Fruit fly (Drosophila melanogaster) whole organism, embryonic: Measurements from ENCODE around the gene CG10211.

Experiments
- Abd-B ChIP-seq: fragments of 200-800 bp; sonication (Bioruptor generic); optimal IDR thresholded peaks from 2 replicates; lab custom pipeline; 2018; ENCODE audit warnings: missing biosample characterization, mild to moderate bottlenecking, missing genetic modification characterization, moderate library complexity
- Atf6 ChIP-seq: fragments of 200-800 bp; sonication (Bioruptor generic); IDR thresholded peaks from 2 replicates; pipeline ENCODE4 v1.3.6; 2022; ENCODE audit warnings: missing biosample characterization, missing genetic modification characterization
- CG11093 ChIP-seq: fragments of 200-800 bp; sonication (Bioruptor generic); IDR thresholded peaks from 3 replicates; pipeline ENCODE4 v1.3.6; 2022; ENCODE audit warnings: missing biosample characterization, missing genetic modification characterization
- CG11398 ChIP-seq: fragments of 200-800 bp; sonication (Bioruptor generic); optimal IDR thresholded peaks from 2 replicates; lab custom pipeline; 2016; ENCODE audit warnings: missing biosample characterization, missing genetic modification characterization
- CG11695 ChIP-seq: fragments of 200-800 bp; sonication (Bioruptor generic); IDR thresholded peaks from 3 replicates; pipeline ENCODE4 v1.3.6; 2022; ENCODE audit warnings: missing biosample characterization, missing genetic modification characterization
- CG12769 ChIP-seq: fragments of 200-800 bp; sonication (Bioruptor generic); optimal IDR thresholded peaks from 2 replicates; lab custom pipeline; 2019; ENCODE audit warnings: missing biosample characterization, mild to moderate bottlenecking, missing genetic modification characterization, moderate library complexity
- CG13894 ChIP-seq: fragments of 200-800 bp; sonication (Bioruptor generic); optimal IDR thresholded peaks from 3 replicates; lab custom pipeline; 2018; ENCODE audit warnings: missing biosample characterization, mild to moderate bottlenecking, missing genetic modification characterization, moderate library complexity
- CG14860 ChIP-seq: fragments of 200-800 bp; sonication (Bioruptor generic); IDR thresholded peaks from 3 replicates; pipeline ENCODE4 v1.3.6; 2022; ENCODE audit warnings: missing biosample characterization, missing genetic modification characterization; ENCODE audit not compliant: partially characterized antibody
- CG17568 ChIP-seq: fragments of 200-800 bp; sonication (Bioruptor generic); optimal IDR thresholded peaks from 2 replicates; lab custom pipeline; 2018; ENCODE audit warnings: missing biosample characterization, mild to moderate bottlenecking, missing genetic modification characterization, moderate library complexity
- CG17829 ChIP-seq: fragments of 200-800 bp; optimal IDR thresholded peaks from 2 replicates; lab custom pipeline; 2019; ENCODE audit warnings: missing biosample characterization, mild to moderate bottlenecking, missing genetic modification characterization, moderate library complexity
- CG2202 ChIP-seq: fragments of 200-800 bp; sonication (Bioruptor generic); optimal IDR thresholded peaks from 2 replicates; lab custom pipeline; 2018; ENCODE audit warnings: missing biosample characterization, mild to moderate bottlenecking, missing genetic modification characterization
- CG2678 ChIP-seq: fragments of 200-800 bp; sonication (Bioruptor generic); optimal IDR thresholded peaks from 3 replicates; lab custom pipeline; 2019; ENCODE audit warnings: missing biosample characterization, mild to moderate bottlenecking, missing genetic modification characterization, moderate library complexity
- CG2875 ChIP-seq: fragments of 200-800 bp; sonication (Bioruptor generic); optimal IDR thresholded peaks from 2 replicates; lab custom pipeline; 2017; ENCODE audit warnings: missing biosample characterization, mild to moderate bottlenecking, missing genetic modification characterization, missing genetic modification reagents
- CG2889 ChIP-seq: fragments of 200-800 bp; sonication (Bioruptor generic); IDR thresholded peaks from 3 replicates; pipeline ENCODE4 v1.3.6; 2022; ENCODE audit warnings: missing biosample characterization, missing genetic modification characterization
- CG30431 ChIP-seq: fragments of 200-800 bp; sonication (Bioruptor generic); optimal IDR thresholded peaks from 2 replicates; lab custom pipeline; 2017; ENCODE audit warnings: missing biosample characterization, missing genetic modification characterization
- CG3065 ChIP-seq: fragments of 200-800 bp; sonication (Bioruptor generic); optimal IDR thresholded peaks from 2 replicates; lab custom pipeline; 2016; ENCODE audit warnings: missing biosample characterization, missing genetic modification characterization
- CG34224 ChIP-seq: fragments of 200-800 bp; sonication (Bioruptor generic); IDR thresholded peaks from 3 replicates; pipeline ENCODE4 v1.3.6; 2022; ENCODE audit warnings: missing biosample characterization, missing genetic modification characterization; ENCODE audit not compliant: partially characterized antibody
- CG4360 ChIP-seq: fragments of 200-800 bp; sonication (Bioruptor generic); IDR thresholded peaks from 2 replicates; pipeline ENCODE4 v1.3.6; 2022; ENCODE audit warnings: missing biosample characterization, missing genetic modification characterization
- CG4404 ChIP-seq: fragments of 200-800 bp; sonication (Bioruptor generic); IDR thresholded peaks from 2 replicates; pipeline ENCODE4 v1.3.6; 2022; ENCODE audit warnings: missing biosample characterization, missing genetic modification characterization
- CG4730 ChIP-seq: fragments of 200-800 bp; sonication (Bioruptor generic); IDR thresholded peaks from 2 replicates; pipeline ENCODE4 v1.3.6; 2022; ENCODE audit warnings: missing biosample characterization, missing genetic modification characterization
- CG6765 ChIP-seq: fragments of 200-800 bp; sonication (Bioruptor generic); optimal IDR thresholded peaks from 3 replicates; lab custom pipeline; 2017; ENCODE audit warnings: missing biosample characterization, mild to moderate bottlenecking, missing genetic modification characterization
- CG9817 ChIP-seq: fragments of 200-800 bp; sonication (Bioruptor generic); optimal IDR thresholded peaks from 2 replicates; lab custom pipeline; 2018; ENCODE audit warnings: missing biosample characterization, mild to moderate bottlenecking, missing genetic modification characterization, moderate library complexity
- CG9932 ChIP-seq: fragments of 200-800 bp; sonication (Bioruptor generic); IDR thresholded peaks from 2 replicates; pipeline ENCODE4 v1.3.6; 2022; ENCODE audit warnings: missing biosample characterization, missing genetic modification characterization
- CrebB ChIP-seq: fragments of 200-800 bp; sonication (Bioruptor generic); optimal IDR thresholded peaks from 3 replicates; lab custom pipeline; 2018; ENCODE audit warnings: missing biosample characterization, mild to moderate bottlenecking, missing genetic modification characterization
- Dbx ChIP-seq: fragments of 200-800 bp; sonication (Bioruptor generic); IDR thresholded peaks from 3 replicates; pipeline ENCODE4 v1.3.6; 2022; ENCODE audit warnings: missing biosample characterization, missing genetic modification characterization
- Dip3 ChIP-seq: fragments of 200-800 bp; sonication (Bioruptor generic); optimal IDR thresholded peaks from 3 replicates; lab custom pipeline; 2016; ENCODE audit warnings: missing biosample characterization, missing genetic modification characterization
- Dref ChIP-seq: fragments of 200-800 bp; sonication (Bioruptor generic); IDR thresholded peaks from 2 replicates; pipeline ENCODE4 v1.3.6; 2022; ENCODE audit warnings: missing biosample characterization, missing genetic modification characterization
- Elba2 ChIP-seq: fragments of 200-800 bp; sonication (Bioruptor generic); optimal IDR thresholded peaks from 3 replicates; lab custom pipeline; 2016; ENCODE audit warnings: missing biosample characterization, missing genetic modification characterization
- HLH54F ChIP-seq: fragments of 200-800 bp; sonication (Bioruptor generic); optimal IDR thresholded peaks from 3 replicates; lab custom pipeline; 2016; ENCODE audit warnings: missing biosample characterization, missing genetic modification characterization
- Neu2 ChIP-seq: fragments of 200-800 bp; sonication (Bioruptor generic); optimal IDR thresholded peaks from 3 replicates; lab custom pipeline; 2016; ENCODE audit warnings: missing biosample characterization, missing genetic modification characterization, borderline replicate concordance
- Poxn ChIP-seq: fragments of 200-800 bp; sonication (Bioruptor generic); IDR thresholded peaks from 2 replicates; pipeline ENCODE4 v1.3.6; 2022; ENCODE audit warnings: missing biosample characterization, missing genetic modification characterization
- Rfx ChIP-seq: fragments of 200-800 bp; sonication (Bioruptor generic); IDR thresholded peaks from 2 replicates; pipeline ENCODE4 v1.3.6; 2022; ENCODE audit warnings: missing biosample characterization, missing genetic modification characterization
- Scr ChIP-seq: fragments of 200-800 bp; sonication (Bioruptor generic); IDR thresholded peaks from 2 replicates; pipeline ENCODE4 v1.3.6; 2022; ENCODE audit warnings: missing biosample characterization, missing genetic modification characterization; ENCODE audit not compliant: partially characterized antibody
- Side ChIP-seq: fragments of 200-800 bp; sonication (Bioruptor generic); optimal IDR thresholded peaks from 2 replicates; lab custom pipeline; 2016; ENCODE audit warnings: missing biosample characterization, missing genetic modification characterization
- Sox102F ChIP-seq: fragments of 200-800 bp; sonication (Bioruptor generic); optimal IDR thresholded peaks from 2 replicates; lab custom pipeline; 2018; ENCODE audit warnings: missing biosample characterization, mild to moderate bottlenecking, missing genetic modification characterization, moderate library complexity
- Taf1 ChIP-seq: fragments of 200-800 bp; sonication (Bioruptor generic); IDR thresholded peaks from 2 replicates; pipeline ENCODE4 v1.3.6; 2022; ENCODE audit warnings: missing biosample characterization, missing genetic modification characterization
- ewg ChIP-seq: fragments of 200-800 bp; sonication (Bioruptor generic); optimal IDR thresholded peaks from 3 replicates; lab custom pipeline; 2017; ENCODE audit warnings: mild to moderate bottlenecking, missing biosample characterization, missing genetic modification reagents, missing genetic modification characterization
- hb ChIP-seq: fragments of 200-800 bp; sonication (Bioruptor generic); IDR thresholded peaks from 3 replicates; pipeline ENCODE4 v1.3.6; 2022; ENCODE audit warnings: missing biosample characterization, missing genetic modification characterization; ENCODE audit not compliant: partially characterized antibody
- kni ChIP-seq: fragments of 200-800 bp; sonication (Bioruptor generic); optimal IDR thresholded peaks from 3 replicates; lab custom pipeline; 2017; ENCODE audit warnings: mild to moderate bottlenecking, missing biosample characterization, missing genetic modification reagents, missing genetic modification characterization
- lola ChIP-seq, 3 experiments: fragments of >200 bp in 2 of 3; fragments of 200-800 bp in 1 of 3; sonication (Bioruptor generic) in 1 of 3; optimal IDR thresholded peaks; 2 replicates each; lab custom pipeline; 2017 to 2019; ENCODE audit warnings: missing biosample characterization in 3 of 3, missing genetic modification characterization in 3 of 3, mild to moderate bottlenecking in 1 of 3, moderate library complexity in 1 of 3
- mld ChIP-seq: fragments of 200-800 bp; sonication (Bioruptor generic); IDR thresholded peaks from 3 replicates; pipeline ENCODE4 v1.3.6; 2022; ENCODE audit warnings: missing biosample characterization, missing genetic modification characterization; ENCODE audit not compliant: partially characterized antibody
- nmo ChIP-seq: fragments of 200-800 bp; sonication (Bioruptor generic); optimal IDR thresholded peaks from 2 replicates; lab custom pipeline; 2018; ENCODE audit warnings: missing biosample characterization, mild to moderate bottlenecking, missing genetic modification characterization, moderate library complexity
- phol ChIP-seq: fragments of 200-800 bp; sonication (Bioruptor generic); optimal IDR thresholded peaks from 3 replicates; lab custom pipeline; 2018; ENCODE audit warnings: missing biosample characterization, mild to moderate bottlenecking, missing genetic modification characterization, moderate library complexity
- rib ChIP-seq: fragments of 200-800 bp; sonication (Bioruptor generic); IDR thresholded peaks from 2 replicates; pipeline ENCODE4 v1.3.6; 2022; ENCODE audit warnings: missing biosample characterization, missing genetic modification characterization
- sd ChIP-seq: fragments of 200-800 bp; sonication (Bioruptor generic); optimal IDR thresholded peaks from 3 replicates; lab custom pipeline; 2018; ENCODE audit warnings: missing biosample characterization, mild to moderate bottlenecking, missing genetic modification characterization, moderate library complexity
- seq ChIP-seq: fragments of 200-800 bp; sonication (Bioruptor generic); IDR thresholded peaks from 2 replicates; pipeline ENCODE4 v1.3.6; 2022; ENCODE audit warnings: missing biosample characterization, missing genetic modification characterization
- sug ChIP-seq: fragments of 200-800 bp; optimal IDR thresholded peaks from 2 replicates; lab custom pipeline; 2019; ENCODE audit warnings: missing biosample characterization, mild to moderate bottlenecking, missing genetic modification characterization, moderate library complexity
- tna ChIP-seq: fragments of 200-800 bp; sonication (Bioruptor generic); IDR thresholded peaks from 2 replicates; pipeline ENCODE4 v1.3.6; 2022; ENCODE audit warnings: missing biosample characterization, missing genetic modification characterization; ENCODE audit not compliant: partially characterized antibody
- vfl ChIP-seq: fragments of 200-800 bp; sonication (Bioruptor generic); optimal IDR thresholded peaks from 2 replicates; lab custom pipeline; 2016; ENCODE audit warnings: missing biosample characterization, missing genetic modification characterization
- z ChIP-seq: fragments of 200-800 bp; sonication (Bioruptor generic); IDR thresholded peaks from 3 replicates; pipeline ENCODE4 v1.3.6; 2022; ENCODE audit warnings: missing biosample characterization, missing genetic modification characterization
- zen ChIP-seq: fragments of 200-800 bp; sonication (Bioruptor generic); optimal IDR thresholded peaks from 3 replicates; lab custom pipeline; 2018; ENCODE audit warnings: missing biosample characterization, mild to moderate bottlenecking, missing genetic modification characterization, moderate library complexity

The CG10211 gene

dm6 chr2L:18556384-18556783, 39.1 kb downstream of the CG10211 start (continued):
- TF ChIP-seq Side (GFP tag; lab: Kevin White, UChicago): no peak
- TF ChIP-seq phol: no peak
- TF ChIP-seq Atf6: peak; percentile 49
- TF ChIP-seq CG2678: peak; percentile 30
- TF ChIP-seq CG14860 (GFP tag; lab: Robert Waterston, UW): no peak
- TF ChIP-seq sd (tag; lab: Kevin White, UChicago): peak; percentile 9
- no peak for TF ChIP-seq CG34224
- no peak for TF ChIP-seq CG11695 (GFP tag; lab: Robert Waterston, UW)
- TF ChIP-seq Scr (GFP tag; lab: Robert Waterston, UW): no peak
- TF ChIP-seq CG13894 (tag; lab: Kevin White, UChicago): no peak
- no peak for TF ChIP-seq CG17829 (tag; lab: Kevin White, UChicago)
- TF ChIP-seq Dip3 (GFP tag; lab: Kevin White, UChicago): no peak
- no peak for TF ChIP-seq zen (tag; lab: Kevin White, UChicago)
- no peak for TF ChIP-seq CG3065 (GFP tag; lab: Kevin White, UChicago)
- TF ChIP-seq nmo: no peak
- TF ChIP-seq kni (GFP tag; lab: Kevin White, UChicago): no peak
- no peak for TF ChIP-seq HLH54F (GFP tag; lab: Kevin White, UChicago)
- TF ChIP-seq CG30431 (GFP tag; lab: Kevin White, UChicago): no peak
- TF ChIP-seq CG9932 (GFP tag; lab: Robert Waterston, UW): no peak
- no peak for TF ChIP-seq sug (tag; lab: Kevin White, UChicago)
- TF ChIP-seq CrebB (tag; lab: Kevin White, UChicago): no peak
- no peak for TF ChIP-seq CG9817 (tag; lab: Kevin White, UChicago)
- TF ChIP-seq lola (GFP tag; optimal IDR thresholded peaks at IDR 0.05; lab: Kevin White, UChicago): peak in 1 of 3 experiments; percentile 20
- TF ChIP-seq seq (GFP tag; lab: Robert Waterston, UW): no peak
- TF ChIP-seq Dref: no peak
- TF ChIP-seq Elba2 (GFP tag; lab: Kevin White, UChicago): no peak
- TF ChIP-seq Taf1 (GFP tag; lab: Robert Waterston, UW): no peak
- TF ChIP-seq CG4730: no peak
- no peak for TF ChIP-seq Abd-B
- TF ChIP-seq CG2875 (GFP tag; lab: Kevin White, UChicago): no peak
- TF ChIP-seq Rfx (GFP tag; lab: Robert Waterston, UW): no peak
- no peak for TF ChIP-seq CG12769
- TF ChIP-seq mld (GFP tag; lab: Robert Waterston, UW): no peak
- no peak for TF ChIP-seq ewg (GFP tag; lab: Kevin White, UChicago)
- no peak for TF ChIP-seq CG11398 (GFP tag; lab: Kevin White, UChicago)
- no peak for TF ChIP-seq CG6765 (GFP tag; lab: Kevin White, UChicago)
- TF ChIP-seq Sox102F (GFP tag; lab: Kevin White, UChicago): no peak
- no peak for TF ChIP-seq Neu2 (GFP tag; lab: Kevin White, UChicago)
- TF ChIP-seq Dbx (GFP tag; lab: Robert Waterston, UW): no peak
- TF ChIP-seq rib: no peak
- TF ChIP-seq CG2889 (GFP tag; lab: Robert Waterston, UW): no peak
- TF ChIP-seq z (GFP tag; lab: Robert Waterston, UW): 0 out of 3 replicates have a peak, but pooled peaks have one; percentile 24
- peak; percentile 22; the same call in 1 of the 2 replicates for TF ChIP-seq Poxn (GFP tag; lab: Robert Waterston, UW)
- TF ChIP-seq CG4360 (GFP tag; lab: Robert Waterston, UW): no peak
- TF ChIP-seq hb (GFP tag; lab: Robert Waterston, UW): no peak
- no peak for TF ChIP-seq vfl (GFP tag; lab: Kevin White, UChicago)
- peak; percentile 43 for TF ChIP-seq CG2202 (tag; lab: Kevin White, UChicago)
- TF ChIP-seq tna (GFP tag; lab: Robert Waterston, UW): no peak
- TF ChIP-seq CG4404 (GFP tag; lab: Robert Waterston, UW): no peak
- TF ChIP-seq CG11093 (GFP tag; lab: Robert Waterston, UW): no peak
- TF ChIP-seq CG17568: peak; percentile 1
